Fruit fly (Drosophila melanogaster) S2 (cell line): ENCODE results near the gene CG6739.

Experiments
- CG8478 ChIP-seq: fragments of >200 bp; optimal IDR thresholded peaks from 2 replicates; lab custom pipeline; 2018
- CTCF ChIP-seq, 2 experiments: fragments of >200 bp; optimal IDR thresholded peaks; 2 replicates each; lab custom pipeline; 2018

dm6 chr2L:7659561-7659960 is 51.4 kb downstream of the CG6739 start:
- TF ChIP-seq CG8478 (lab: Kevin White, UChicago), result no peak
- no peak for TF ChIP-seq CTCF (optimal IDR thresholded peaks at IDR 0.05; lab: Kevin White, UChicago)
